Worm (Caenorhabditis elegans) whole organism, L2 larva: ENCODE measurements around the gene srh-211.

Experiments used
- F13H6.1 ChIP-seq: sonication (generic microtip); optimal IDR thresholded peaks from 2 replicates; lab custom pipeline; 2016; ENCODE audit warnings: missing genetic modification characterization, missing compliant biosample characterization
- R02D3.7 ChIP-seq: fragments of 150-350 bp; optimal IDR thresholded peaks from 2 replicates; lab custom pipeline; 2014; ENCODE audit warnings: missing biosample characterization, missing genetic modification characterization
- Y55F3AM.14 ChIP-seq: fragments of 200-800 bp; sonication (Bioruptor generic); optimal IDR thresholded peaks from 2 replicates; lab custom pipeline; 2018; ENCODE audit warnings: mild to moderate bottlenecking, missing genetic modification characterization, missing compliant biosample characterization
- ZK546.5 ChIP-seq: sonication (generic microtip); optimal IDR thresholded peaks from 2 replicates; lab custom pipeline; 2017; ENCODE audit warnings: missing biosample characterization, missing genetic modification characterization
- alr-1 ChIP-seq: fragments of 150-350 bp; optimal IDR thresholded peaks from 2 replicates; lab custom pipeline; 2014; ENCODE audit warnings: missing biosample characterization, missing genetic modification characterization
- aly-2 ChIP-seq: fragments of 150-350 bp; optimal IDR thresholded peaks from 2 replicates; lab custom pipeline; 2014; ENCODE audit warnings: missing biosample characterization, missing genetic modification characterization
- blmp-1 ChIP-seq: sonication (generic microtip); optimal IDR thresholded peaks from 2 replicates; lab custom pipeline; 2017; ENCODE audit warnings: missing genetic modification characterization, mild to moderate bottlenecking, missing compliant biosample characterization, antibody characterized with exemption, moderate library complexity; ENCODE audit not compliant: insufficient read depth
- ceh-16 ChIP-seq: fragments of 150-350 bp; optimal IDR thresholded peaks from 2 replicates; lab custom pipeline; 2014; ENCODE audit warnings: missing biosample characterization, missing genetic modification characterization
- crh-2 ChIP-seq: sonication (generic microtip); optimal IDR thresholded peaks from 2 replicates; lab custom pipeline; 2017; ENCODE audit warnings: missing biosample characterization, missing genetic modification characterization
- dmd-4 ChIP-seq: sonication (generic microtip); optimal IDR thresholded peaks from 2 replicates; lab custom pipeline; 2017; ENCODE audit warnings: missing biosample characterization, missing genetic modification characterization
- egl-27 ChIP-seq: sonication (generic microtip); optimal IDR thresholded peaks from 3 replicates; lab custom pipeline; 2017; ENCODE audit warnings: missing biosample characterization, missing genetic modification reagents, missing genetic modification characterization
- elt-1 ChIP-seq: fragments of 150-350 bp; optimal IDR thresholded peaks from 2 replicates; lab custom pipeline; 2014; ENCODE audit warnings: missing biosample characterization, missing genetic modification characterization
- elt-3 ChIP-seq: sonication (generic microtip); optimal IDR thresholded peaks from 2 replicates; lab custom pipeline; 2017; ENCODE audit warnings: missing biosample characterization, missing genetic modification characterization
- fos-1 ChIP-seq: fragments of 150-350 bp; optimal IDR thresholded peaks from 2 replicates; lab custom pipeline; 2014; ENCODE audit warnings: missing biosample characterization, missing genetic modification characterization
- gmeb-1 ChIP-seq: fragments of 150-350 bp; optimal IDR thresholded peaks from 2 replicates; lab custom pipeline; 2014; ENCODE audit warnings: missing biosample characterization, missing genetic modification characterization
- lin-11 ChIP-seq: fragments of 150-350 bp; sonication (generic microtip); optimal IDR thresholded peaks from 2 replicates; lab custom pipeline; 2014; ENCODE audit warnings: missing biosample characterization, missing genetic modification characterization, inconsistent platforms, mixed read lengths
- lin-13 ChIP-seq: fragments of 150-350 bp; optimal IDR thresholded peaks from 2 replicates; lab custom pipeline; 2014; ENCODE audit warnings: missing biosample characterization, missing genetic modification reagents, missing genetic modification characterization
- lin-39 ChIP-seq: fragments of 150-350 bp; optimal IDR thresholded peaks from 2 replicates; lab custom pipeline; 2014; ENCODE audit warnings: missing biosample characterization, missing genetic modification reagents, missing genetic modification characterization
- lsy-2 ChIP-seq, 2 experiments: fragments of 150-350 bp in 1 of 2; sonication (generic microtip) in 1 of 2; optimal IDR thresholded peaks; 2 replicates each; lab custom pipeline; 2014 to 2017; ENCODE audit warnings: missing biosample characterization in 2 of 2, missing genetic modification characterization in 2 of 2
- mab-5 ChIP-seq: fragments of 150-350 bp; optimal IDR thresholded peaks from 2 replicates; lab custom pipeline; 2014; ENCODE audit warnings: missing biosample characterization, missing genetic modification characterization
- nhr-10 ChIP-seq: sonication (generic microtip); optimal IDR thresholded peaks from 2 replicates; lab custom pipeline; 2017; ENCODE audit warnings: missing biosample characterization, missing genetic modification characterization
- nhr-11 ChIP-seq: fragments of 150-350 bp; optimal IDR thresholded peaks from 2 replicates; lab custom pipeline; 2014; ENCODE audit warnings: missing biosample characterization, missing genetic modification characterization
- nhr-12 ChIP-seq: fragments of 150-350 bp; optimal IDR thresholded peaks from 2 replicates; lab custom pipeline; 2014; ENCODE audit warnings: missing biosample characterization, missing genetic modification characterization
- nhr-21 ChIP-seq: fragments of 150-350 bp; optimal IDR thresholded peaks from 2 replicates; lab custom pipeline; 2014; ENCODE audit warnings: missing biosample characterization, missing genetic modification characterization
- nhr-23 ChIP-seq: fragments of 150-350 bp; optimal IDR thresholded peaks from 2 replicates; lab custom pipeline; 2014; ENCODE audit warnings: missing biosample characterization, missing genetic modification reagents, missing genetic modification characterization
- nhr-237 ChIP-seq: fragments of 150-350 bp; optimal IDR thresholded peaks from 2 replicates; lab custom pipeline; 2014; ENCODE audit warnings: missing biosample characterization, missing genetic modification characterization
- nhr-6 ChIP-seq: fragments of 150-350 bp; optimal IDR thresholded peaks from 2 replicates; lab custom pipeline; 2014; ENCODE audit warnings: missing biosample characterization, missing genetic modification characterization
- nhr-77 ChIP-seq: fragments of 150-350 bp; optimal IDR thresholded peaks from 2 replicates; lab custom pipeline; 2014; ENCODE audit warnings: missing biosample characterization, missing genetic modification characterization
- peb-1 ChIP-seq: fragments of 150-350 bp; optimal IDR thresholded peaks from 2 replicates; lab custom pipeline; 2014; ENCODE audit warnings: missing biosample characterization, missing genetic modification characterization
- skn-1 ChIP-seq: sonication (generic microtip); optimal IDR thresholded peaks from 2 replicates; lab custom pipeline; 2017; ENCODE audit warnings: missing biosample characterization, missing genetic modification characterization
- sma-9 ChIP-seq, 2 experiments: fragments of 150-350 bp in 1 of 2; sonication (generic microtip) in 1 of 2; optimal IDR thresholded peaks; 2 replicates each; lab custom pipeline; 2014 to 2016; ENCODE audit warnings: missing genetic modification characterization in 2 of 2, mild to moderate bottlenecking in 1 of 2, missing biosample characterization in 1 of 2, missing compliant biosample characterization in 1 of 2, missing genetic modification reagents in 1 of 2, moderate library complexity in 1 of 2
- snpc-4 ChIP-seq: fragments of 150-350 bp; optimal IDR thresholded peaks from 2 replicates; lab custom pipeline; 2014; ENCODE audit warnings: missing biosample characterization, missing genetic modification characterization
- unc-39 ChIP-seq: fragments of 150-350 bp; optimal IDR thresholded peaks from 2 replicates; lab custom pipeline; 2014; ENCODE audit warnings: missing biosample characterization, missing genetic modification characterization
- unc-55 ChIP-seq: fragments of 150-350 bp; sonication (generic microtip); optimal IDR thresholded peaks from 3 replicates; lab custom pipeline; 2014; ENCODE audit warnings: missing biosample characterization, missing genetic modification reagents, missing genetic modification characterization
- unc-62 ChIP-seq: fragments of 150-350 bp; optimal IDR thresholded peaks from 2 replicates; lab custom pipeline; 2014; ENCODE audit warnings: missing biosample characterization, missing genetic modification reagents, missing genetic modification characterization
- ztf-1 ChIP-seq: fragments of 200-800 bp; sonication (Bioruptor generic); conservative IDR thresholded peaks from 2 replicates; pipeline ENCODE4 v1.3.6; 2022; ENCODE audit warnings: missing genetic modification characterization, missing compliant biosample characterization
- ztf-11 ChIP-seq: sonication (generic microtip); optimal IDR thresholded peaks from 2 replicates; lab custom pipeline; 2017; ENCODE audit warnings: missing biosample characterization, missing genetic modification characterization
- ztf-4 ChIP-seq: fragments of 150-350 bp; optimal IDR thresholded peaks from 2 replicates; lab custom pipeline; 2014; ENCODE audit warnings: missing biosample characterization, missing genetic modification characterization

srh-211 gene

ce11 chrV:4112516-4112915 is 31.3 kb upstream of the srh-211 start, which contains the start of gene srw-134:
TSS of gene srw-134 (minus strand) at chrV:4112616.
- no peak for TF ChIP-seq nhr-6
- no peak for TF ChIP-seq ztf-4 (tag; lab: Kevin White, UChicago)
- TF ChIP-seq R02D3.7 (tag; lab: Kevin White, UChicago) = no peak
- no peak for TF ChIP-seq elt-1 (tag; lab: Kevin White, UChicago)
- TF ChIP-seq crh-2 (tag; lab: Kevin White, UChicago) = no peak
- no peak for TF ChIP-seq ztf-11 (tag; lab: Kevin White, UChicago)
- no peak for TF ChIP-seq dmd-4
- TF ChIP-seq mab-5 = no peak
- TF ChIP-seq skn-1 (tag; lab: Kevin White, UChicago) = no peak
- no peak for TF ChIP-seq F13H6.1 (tag; lab: Kevin White, UChicago)
- no peak for TF ChIP-seq unc-39
- TF ChIP-seq gmeb-1 (tag; lab: Kevin White, UChicago) = no peak
- TF ChIP-seq peb-1 (tag; lab: Kevin White, UChicago) = no peak
- no peak for TF ChIP-seq fos-1 (tag; lab: Kevin White, UChicago)
- TF ChIP-seq nhr-21 (tag; lab: Kevin White, UChicago) = no peak
- TF ChIP-seq ztf-1 (GFP tag; lab: Robert Waterston, UW) = no peak
- no peak for TF ChIP-seq nhr-77

DNA sequence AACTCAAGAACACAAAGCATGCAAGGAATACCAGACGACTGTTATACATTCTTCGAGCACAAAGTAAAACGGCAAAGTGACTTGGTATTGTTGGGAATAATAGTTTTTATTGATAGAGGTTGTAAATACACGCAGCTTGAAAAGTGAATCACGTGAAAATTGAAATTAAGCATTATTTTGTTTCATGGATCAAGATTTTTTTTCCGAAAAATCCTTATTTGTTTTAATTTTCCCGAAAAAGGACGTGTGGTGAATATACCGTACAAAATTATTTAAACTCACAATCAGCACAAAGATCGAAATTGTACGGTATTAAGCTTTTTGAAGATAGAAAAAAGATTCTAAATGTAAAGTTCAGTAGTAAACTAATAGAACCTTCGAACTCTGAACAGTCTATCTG is 28.7 kb upstream of the srh-211 start, which contains the start of gene clc-18:
TSS of gene clc-18 (minus strand) at position 101 of the 400 bp plus-strand sequence.
- no peak for TF ChIP-seq elt-3

ce11 chrV:4106688-4107087 is 25.5 kb upstream of the srh-211 start:
- TF ChIP-seq R02D3.7 (tag; lab: Kevin White, UChicago) = no peak
- no peak for TF ChIP-seq nhr-12 (tag; lab: Kevin White, UChicago)
- TF ChIP-seq egl-27 (tag; lab: Kevin White, UChicago) = no peak
- TF ChIP-seq lin-13 (GFP tag; lab: Kevin White, UChicago) = no peak
- TF ChIP-seq gmeb-1 (tag; lab: Kevin White, UChicago) = no peak
- TF ChIP-seq snpc-4 (tag; lab: Kevin White, UChicago) = no peak
- TF ChIP-seq unc-55 (GFP tag; lab: Kevin White, UChicago) = no peak
- no peak for TF ChIP-seq nhr-237 (tag; lab: Kevin White, UChicago)
- TF ChIP-seq Y55F3AM.14 = no peak
- no peak for TF ChIP-seq unc-62
- TF ChIP-seq ztf-4 (tag; lab: Kevin White, UChicago) = no peak
- TF ChIP-seq sma-9 (GFP tag; optimal IDR thresholded peaks at IDR 0.05; lab: Kevin White, UChicago) = no peak
- no peak for TF ChIP-seq sma-9 (tag; optimal IDR thresholded peaks at IDR 0.05; lab: Kevin White, UChicago)
- no peak for TF ChIP-seq ceh-16
- TF ChIP-seq elt-3 = no peak
- no peak for TF ChIP-seq nhr-23 (tag; lab: Kevin White, UChicago)
- TF ChIP-seq nhr-11 (tag; lab: Kevin White, UChicago) = no peak
- TF ChIP-seq nhr-6 = no peak
- no peak for TF ChIP-seq mab-5

DNA sequence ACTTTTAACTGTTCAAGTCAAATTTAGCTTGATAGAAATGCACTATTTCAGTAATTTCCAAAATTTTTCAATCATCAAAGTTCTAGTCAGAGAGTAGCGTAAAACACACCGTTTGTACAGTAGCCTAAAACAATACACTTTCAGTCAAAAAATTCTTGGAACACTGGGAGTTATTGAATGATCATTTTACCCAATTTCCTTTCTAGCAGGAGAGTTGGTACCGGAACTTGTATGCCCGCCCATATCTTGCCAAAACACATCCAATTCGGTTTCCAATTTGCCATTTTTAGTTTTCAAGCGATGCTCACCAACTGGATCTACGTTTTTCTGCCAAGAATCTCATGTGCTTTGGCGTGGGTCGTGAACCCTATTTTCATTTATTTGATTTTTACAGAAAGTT is 23.1 kb upstream of the srh-211 start, which contains the start of gene srj-39:
TSS of gene srj-39 (plus strand) at position 301 of the 400 bp plus-strand sequence.
- TF ChIP-seq crh-2 (tag; lab: Kevin White, UChicago) (no peak), fos-1 (tag; lab: Kevin White, UChicago) (no peak), blmp-1 (tag; lab: Kevin White, UChicago) (no peak), elt-3 (no peak), lin-11 (tag; lab: Kevin White, UChicago) (no peak), lsy-2 (tag; optimal IDR thresholded peaks at IDR 0.05; lab: Kevin White, UChicago) (no peak), skn-1 (tag; lab: Kevin White, UChicago) (no peak), ZK546.5 (tag; lab: Kevin White, UChicago) (no peak), aly-2 (tag; lab: Kevin White, UChicago) (no peak), dmd-4 (no peak), lin-39 (tag; lab: Kevin White, UChicago) (no peak), ztf-4 (tag; lab: Kevin White, UChicago) (no peak), nhr-237 (tag; lab: Kevin White, UChicago) (no peak), F13H6.1 (tag; lab: Kevin White, UChicago) (no peak), gmeb-1 (tag; lab: Kevin White, UChicago) (no peak), unc-62 (no peak), nhr-21 (tag; lab: Kevin White, UChicago) (no peak), lin-13 (GFP tag; lab: Kevin White, UChicago) (no peak), alr-1 (tag; lab: Kevin White, UChicago) (no peak), nhr-10 (tag; lab: Kevin White, UChicago) (no peak)
